Fruit fly (Drosophila melanogaster): ENCODE measurements around the gene poe.

Gene poe

dm6 chr2L:8071112-8071976 is at the start of gene poe (continued):
- TF ChIP-seq croc (GFP tag; conservative IDR thresholded peaks at IDR 0.05) (peak; percentile 17; the same call in 1 of the 3 replicates), CG10654 (GFP tag; optimal IDR thresholded peaks at IDR 0.05) (peak; percentile 54), mld (GFP tag; IDR thresholded peaks at IDR 0.05; ENCODE audit: partially characterized antibody) (peak; percentile 41; the same call in 1 of the 3 replicates), CG3847 (GFP tag; IDR thresholded peaks at IDR 0.05) (0 out of 2 replicates have a peak, but pooled peaks have one; percentile 23), CG6689 (GFP tag; IDR thresholded peaks at IDR 0.05) (peak; percentile 74), Six4 (GFP tag; optimal IDR thresholded peaks at IDR 0.05) (peak; percentile 21), Dek (tag; optimal IDR thresholded peaks at IDR 0.05) (peak; percentile 59), CG15601 (tag; optimal IDR thresholded peaks at IDR 0.05) (no peak), ftz-f1 (GFP tag; optimal IDR thresholded peaks at IDR 0.05) (no peak), CoRest (tag; optimal IDR thresholded peaks at IDR 0.05) (peak; percentile 40), CG5180 (GFP tag; optimal IDR thresholded peaks at IDR 0.05) (no peak), Nf-YA (GFP tag; IDR thresholded peaks at IDR 0.05) (no peak), lilli (GFP tag; optimal IDR thresholded peaks at IDR 0.05) (no peak), CG4707 (GFP tag; optimal IDR thresholded peaks at IDR 0.05) (peak; percentile 29), gfzf (GFP tag; optimal IDR thresholded peaks at IDR 0.05) (peak; percentile 81), tna (GFP tag; IDR thresholded peaks at IDR 0.05; ENCODE audit: partially characterized antibody) (no peak), CG1832 (GFP tag; optimal IDR thresholded peaks at IDR 0.05) (no peak), CG14441 (GFP tag; IDR thresholded peaks at IDR 0.05) (0 out of 2 replicates have a peak, but pooled peaks have one; percentile 25), CG12769 (tag; optimal IDR thresholded peaks at IDR 0.05) (no peak), ems (GFP tag; optimal IDR thresholded peaks at IDR 0.05) (no peak), NK7.1 (GFP tag; optimal IDR thresholded peaks at IDR 0.05) (no peak), zf30C (GFP tag; optimal IDR thresholded peaks at IDR 0.05) (peak; percentile 88)

DNA sequence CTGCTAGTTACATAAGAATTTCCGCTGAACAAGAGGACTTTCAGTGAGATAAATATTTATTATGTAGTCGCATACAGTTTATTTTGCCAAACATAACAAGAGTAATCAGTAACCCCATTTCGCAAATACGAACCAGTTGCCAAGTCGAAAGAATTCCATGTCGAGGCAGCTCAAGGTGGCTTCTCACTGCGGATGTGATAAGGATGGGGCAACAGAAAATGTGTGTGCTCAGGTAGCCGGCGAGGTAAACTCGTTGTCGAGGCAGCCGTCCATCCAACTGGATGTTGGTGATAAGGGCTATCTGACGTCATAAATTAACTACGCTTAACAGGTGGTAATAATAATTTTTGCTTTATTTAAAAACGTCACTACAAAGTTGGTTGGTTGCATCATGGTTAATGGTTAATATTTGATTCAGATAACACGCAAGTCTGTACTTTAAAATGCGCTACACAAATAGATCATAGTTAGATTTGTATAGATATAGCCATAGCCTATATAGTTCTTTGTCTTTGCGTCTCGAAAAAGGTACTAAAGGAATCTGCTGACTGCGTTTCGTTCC is 45.3 kb upstream of the poe start:
- TF ChIP-seq ase (GFP tag; IDR thresholded peaks at IDR 0.05), result no peak
- peak; percentile 91 for TF ChIP-seq exex (tag; optimal IDR thresholded peaks at IDR 0.05)
- TF ChIP-seq CG34376 (GFP tag; optimal IDR thresholded peaks at IDR 0.05), result peak; percentile 48
- peak; percentile 82 for TF ChIP-seq BtbVII (GFP tag; optimal IDR thresholded peaks at IDR 0.05)
- no peak for TF ChIP-seq CG3995 (GFP tag; optimal IDR thresholded peaks at IDR 0.05)
- peak; percentile 55 for TF ChIP-seq sug (tag; optimal IDR thresholded peaks at IDR 0.05)
- 0 out of 3 replicates have a peak, but pooled peaks have one; percentile 29 for TF ChIP-seq CG2199 (GFP tag; IDR thresholded peaks at IDR 0.05)
- TF ChIP-seq nerfin-2 (GFP tag; IDR thresholded peaks at IDR 0.05; ENCODE audit: partially characterized antibody), result no peak
- no peak for TF ChIP-seq hkb (optimal IDR thresholded peaks at IDR 0.05)
- no peak for TF ChIP-seq hkb (GFP tag; IDR thresholded peaks at IDR 0.05)
- TF ChIP-seq CG13296 (GFP tag; optimal IDR thresholded peaks at IDR 0.05), result peak; percentile 31
- peak; percentile 92 for TF ChIP-seq CG15479 (GFP tag; optimal IDR thresholded peaks at IDR 0.05)
- no peak for TF ChIP-seq vvl (GFP tag; IDR thresholded peaks at IDR 0.05)
- peak in 1 of 2 experiments; percentile 61 for TF ChIP-seq Pdp1 (GFP tag; optimal IDR thresholded peaks at IDR 0.05)
- TF ChIP-seq fru (optimal IDR thresholded peaks at IDR 0.05), result no peak
